Fruit fly (Drosophila melanogaster): ENCODE results near the gene mthl15.

The mthl15 gene

dm6 chr2L:10263343-10263744 is 25.2 kb upstream of the mthl15 start, which contains the start of gene Rsf1:
Gene Rsf1, minus strand, starts transcription at chr2L:10263554.
- TF ChIP-seq CG1603 (tag; optimal IDR thresholded peaks at IDR 0.05) (peak; percentile 100), MBD-R2 (GFP tag; IDR thresholded peaks at IDR 0.05) (peak; percentile 77), nmo (GFP tag; optimal IDR thresholded peaks at IDR 0.05) (peak; percentile 21), lbe (GFP tag; optimal IDR thresholded peaks at IDR 0.05) (no peak), wek (GFP tag; optimal IDR thresholded peaks at IDR 0.05) (peak; percentile 22), prd (optimal IDR thresholded peaks at IDR 0.05) (no peak), prd (GFP tag; IDR thresholded peaks at IDR 0.05) (0 out of 3 replicates have a peak, but pooled peaks have one; percentile 7), ssp (GFP tag; IDR thresholded peaks at IDR 0.05) (peak; percentile 81), row (GFP tag; IDR thresholded peaks at IDR 0.05) (peak; percentile 62; the same call in 2 of the 3 replicates), amos (GFP tag; IDR thresholded peaks at IDR 0.05; ENCODE audit: partially characterized antibody) (no peak), CG30020 (tag; optimal IDR thresholded peaks at IDR 0.05) (peak; percentile 98), jumu (GFP tag; optimal IDR thresholded peaks at IDR 0.05) (no peak), pfk (GFP tag; optimal IDR thresholded peaks at IDR 0.05) (peak; percentile 92), vnd (GFP tag; IDR thresholded peaks at IDR 0.05; ENCODE audit: partially characterized antibody) (no peak), NC2α (GFP tag; optimal IDR thresholded peaks at IDR 0.05) (no peak), CG4617 (GFP tag; optimal IDR thresholded peaks at IDR 0.05; ENCODE audit: borderline replicate concordance) (peak; percentile 62), CoRest (tag; optimal IDR thresholded peaks at IDR 0.05) (peak; percentile 41), CG11696 (GFP tag; IDR thresholded peaks at IDR 0.05) (no peak), phol (tag; optimal IDR thresholded peaks at IDR 0.05) (peak; percentile 21), CG1024 (GFP tag; IDR thresholded peaks at IDR 0.05) (peak; percentile 86), eve (GFP tag; optimal IDR thresholded peaks at IDR 0.05) (no peak), her (GFP tag; optimal IDR thresholded peaks at IDR 0.05) (no peak), CG17802 (tag; optimal IDR thresholded peaks at IDR 0.05) (peak; percentile 89), CG3281 (GFP tag; optimal IDR thresholded peaks at IDR 0.05) (peak; percentile 75), MESR4 (GFP tag; optimal IDR thresholded peaks at IDR 0.05) (peak; percentile 97), CG7928 (GFP tag; optimal IDR thresholded peaks at IDR 0.05) (peak; percentile 63), nom (GFP tag; optimal IDR thresholded peaks at IDR 0.05) (peak; percentile 1), YL-1 (GFP tag; optimal IDR thresholded peaks at IDR 0.05) (peak; percentile 78), cato (GFP tag; optimal IDR thresholded peaks at IDR 0.05; ENCODE audit: borderline replicate concordance) (no peak), pzg (GFP tag; optimal IDR thresholded peaks at IDR 0.05) (peak; percentile 38), shn (GFP tag; optimal IDR thresholded peaks at IDR 0.05) (no peak), onecut (GFP tag; IDR thresholded peaks at IDR 0.05) (peak; percentile 96), CG32767 (GFP tag; IDR thresholded peaks at IDR 0.05) (peak; percentile 86), wdn (GFP tag; IDR thresholded peaks at IDR 0.05) (no peak), vvl (GFP tag; IDR thresholded peaks at IDR 0.05) (peak; percentile 56; the same call in 1 of the 2 replicates), unc-4 (GFP tag; IDR thresholded peaks at IDR 0.05; ENCODE audit: partially characterized antibody) (no peak), CG2712 (tag; optimal IDR thresholded peaks at IDR 0.05) (peak; percentile 20)

dm6 chr2L:10261774-10262173 is 23.7 kb upstream of the mthl15 start:
- no peak for TF ChIP-seq Oaz (GFP tag; IDR thresholded peaks at IDR 0.05)
- no peak for TF ChIP-seq dmrt99B (tag; optimal IDR thresholded peaks at IDR 0.05)
- no peak for TF ChIP-seq Lhr (GFP tag; optimal IDR thresholded peaks at IDR 0.05)
- no peak for TF ChIP-seq tup (GFP tag; optimal IDR thresholded peaks at IDR 0.05)
- no peak for TF ChIP-seq br (optimal IDR thresholded peaks at IDR 0.05)
- no peak for TF ChIP-seq en (GFP tag; optimal IDR thresholded peaks at IDR 0.05)
- TF ChIP-seq CG3407 (GFP tag; optimal IDR thresholded peaks at IDR 0.05): no peak
- TF ChIP-seq croc (GFP tag; conservative IDR thresholded peaks at IDR 0.05): no peak
- TF ChIP-seq CG4404 (GFP tag; IDR thresholded peaks at IDR 0.05): no peak
- TF ChIP-seq Dp (GFP tag; optimal IDR thresholded peaks at IDR 0.05): no peak
- no peak for TF ChIP-seq Fer2 (tag; optimal IDR thresholded peaks at IDR 0.05)
- TF ChIP-seq Scr (GFP tag; IDR thresholded peaks at IDR 0.05; ENCODE audit: partially characterized antibody): no peak
- TF ChIP-seq CG30020 (tag; optimal IDR thresholded peaks at IDR 0.05): no peak

All from whole organism, embryonic.